Worm (Caenorhabditis elegans) whole organism, L4 larva: ENCODE results near the gene nsy-1.

Experiments used
- aha-1 ChIP-seq: fragments of 150-350 bp; peaks from one replicate; lab custom pipeline; 2014; ENCODE audit warnings: missing biosample characterization, missing genetic modification characterization
- daf-12 ChIP-seq: fragments of 150-350 bp; optimal IDR thresholded peaks from 2 replicates; lab custom pipeline; 2014; ENCODE audit warnings: missing biosample characterization, missing genetic modification reagents, missing genetic modification characterization
- nhr-28 ChIP-seq: fragments of 150-350 bp; optimal IDR thresholded peaks from 2 replicates; lab custom pipeline; 2014; ENCODE audit warnings: missing biosample characterization, missing genetic modification characterization

DNA sequence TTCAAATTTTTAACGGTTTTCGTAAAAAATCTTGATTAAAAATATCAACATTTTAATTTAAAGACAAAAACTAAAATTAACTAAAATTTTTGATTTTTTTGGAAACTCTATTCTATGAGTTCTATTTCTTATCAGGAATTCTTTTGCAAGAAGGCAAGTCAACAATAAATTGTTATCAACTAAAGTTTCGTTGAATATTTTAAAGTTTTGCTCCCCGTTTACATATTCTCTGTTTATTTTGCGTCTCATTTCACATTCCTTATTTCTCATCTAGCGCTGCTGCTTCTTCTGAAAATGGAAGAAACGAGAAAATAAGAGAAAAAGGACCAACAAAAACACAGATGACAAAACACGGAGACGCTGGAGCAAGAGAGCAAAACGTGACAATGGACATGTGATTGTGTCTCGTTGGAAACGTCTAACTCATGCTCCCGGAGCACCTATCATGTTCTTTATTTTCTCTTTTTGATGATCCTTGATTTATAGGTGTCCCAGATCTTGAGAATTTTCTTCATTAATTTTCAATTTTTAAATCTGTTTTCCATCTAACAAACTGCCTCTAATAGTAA, 2.0 kb upstream of the nsy-1 start:
- no peak for TF ChIP-seq nhr-28 (tag; lab: Kevin White, UChicago)
- no peak for TF ChIP-seq daf-12 (tag; lab: Kevin White, UChicago)
- peak; percentile 14 for TF ChIP-seq aha-1 (tag; lab: Kevin White, UChicago)
